Fruit fly (Drosophila melanogaster): ENCODE measurements around the gene SPE.

SPE gene

DNA sequence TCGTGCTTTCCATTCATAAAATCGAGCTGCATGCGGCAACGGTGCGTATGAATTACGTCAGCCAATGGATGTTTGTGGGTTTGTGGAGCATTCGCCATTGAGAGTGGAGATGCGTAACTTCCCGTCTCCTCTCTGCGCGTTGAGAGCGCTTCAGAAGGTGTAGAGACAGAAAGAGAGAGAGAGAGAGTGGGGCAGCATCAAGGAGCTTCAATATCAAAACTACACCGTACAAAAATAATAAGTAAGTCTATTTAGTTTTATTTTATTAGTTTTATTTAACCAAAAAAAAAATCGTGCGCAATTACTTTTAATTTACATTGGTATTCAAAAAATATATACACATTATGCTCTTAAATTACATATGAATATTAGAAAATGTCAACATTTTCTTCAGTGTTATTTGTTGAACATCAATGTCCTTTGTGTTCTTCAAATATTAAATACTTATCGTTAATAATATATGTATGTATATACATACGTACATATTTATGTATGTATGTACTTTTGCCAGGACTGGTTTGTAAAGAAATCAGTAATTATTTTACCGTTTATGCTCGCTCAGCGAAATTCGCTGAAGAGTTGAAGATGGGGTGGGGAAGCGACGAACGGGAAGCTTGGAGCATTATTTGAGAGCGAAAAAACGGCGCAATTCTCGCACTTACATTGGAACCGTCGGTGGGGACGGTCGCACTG lies 36.8 kb downstream of the SPE start, which contains the start of gene CG10365 (continued):
- TF ChIP-seq CG18599 (GFP tag; optimal IDR thresholded peaks at IDR 0.05) (peak; percentile 95), Meics (GFP tag; optimal IDR thresholded peaks at IDR 0.05) (peak; percentile 93), zf30C (GFP tag; optimal IDR thresholded peaks at IDR 0.05) (peak; percentile 59), CG17829 (tag; optimal IDR thresholded peaks at IDR 0.05) (peak; percentile 58), CG11093 (GFP tag; IDR thresholded peaks at IDR 0.05) (peak; percentile 69; the same call in 2 of the 3 replicates), dan (GFP tag; IDR thresholded peaks at IDR 0.05) (no peak), BtbVII (GFP tag; optimal IDR thresholded peaks at IDR 0.05) (peak; percentile 89), tio (GFP tag; optimal IDR thresholded peaks at IDR 0.05) (peak; percentile 59), pita (GFP tag; optimal IDR thresholded peaks at IDR 0.05) (no peak), bowl (GFP tag; IDR thresholded peaks at IDR 0.05) (peak; percentile 67; the same call in 1 of the 2 replicates), gsb (GFP tag; IDR thresholded peaks at IDR 0.05) (0 out of 2 replicates have a peak, but pooled peaks have one; percentile 33), Hand (GFP tag; optimal IDR thresholded peaks at IDR 0.05) (peak; percentile 88), vnd (GFP tag; IDR thresholded peaks at IDR 0.05; ENCODE audit: partially characterized antibody) (no peak), gem (tag; optimal IDR thresholded peaks at IDR 0.05) (peak; percentile 96), Sry-β (GFP tag; optimal IDR thresholded peaks at IDR 0.05) (no peak), Oli (tag; optimal IDR thresholded peaks at IDR 0.05) (peak; percentile 85), Hmr (GFP tag; optimal IDR thresholded peaks at IDR 0.05) (peak; percentile 94), sob (GFP tag; IDR thresholded peaks at IDR 0.05) (peak; percentile 80), CG11695 (GFP tag; IDR thresholded peaks at IDR 0.05) (peak; percentile 90), hkb (optimal IDR thresholded peaks at IDR 0.05) (no peak), hkb (GFP tag; IDR thresholded peaks at IDR 0.05) (peak; percentile 84), crol (GFP tag; IDR thresholded peaks at IDR 0.05) (peak; percentile 77), CG12391 (tag; optimal IDR thresholded peaks at IDR 0.05) (peak; percentile 94), chif (GFP tag; optimal IDR thresholded peaks at IDR 0.05) (peak in 1 of 2 experiments; percentile 14), Xbp1 (GFP tag; optimal IDR thresholded peaks at IDR 0.05) (peak; percentile 77), h (optimal IDR thresholded peaks at IDR 0.05) (no peak), CG11723 (GFP tag; optimal IDR thresholded peaks at IDR 0.05) (no peak), sqz (GFP tag; optimal IDR thresholded peaks at IDR 0.05) (peak; percentile 52), Deaf1 (tag; optimal IDR thresholded peaks at IDR 0.05) (peak; percentile 40), CG4617 (GFP tag; optimal IDR thresholded peaks at IDR 0.05; ENCODE audit: borderline replicate concordance) (peak; percentile 3), CG12236 (GFP tag; optimal IDR thresholded peaks at IDR 0.05) (no peak), cg (GFP tag; optimal IDR thresholded peaks at IDR 0.05) (no peak), CG18764 (GFP tag; optimal IDR thresholded peaks at IDR 0.05) (peak; percentile 56), Rfx (GFP tag; IDR thresholded peaks at IDR 0.05) (peak; percentile 87), CG4707 (GFP tag; optimal IDR thresholded peaks at IDR 0.05) (no peak), CG15479 (GFP tag; optimal IDR thresholded peaks at IDR 0.05) (no peak), GATAe (GFP tag; conservative IDR thresholded peaks at IDR 0.05) (peak; percentile 30; the same call in 1 of the 2 replicates), CG16863 (GFP tag; optimal IDR thresholded peaks at IDR 0.05) (no peak), CG18476 (GFP tag; optimal IDR thresholded peaks at IDR 0.05) (peak; percentile 58), z (GFP tag; IDR thresholded peaks at IDR 0.05) (0 out of 3 replicates have a peak, but pooled peaks have one; percentile 29), CG8359 (GFP tag; optimal IDR thresholded peaks at IDR 0.05; ENCODE audit: borderline replicate concordance) (no peak), CG12659 (GFP tag; optimal IDR thresholded peaks at IDR 0.05) (peak; percentile 93), CG12744 (GFP tag; optimal IDR thresholded peaks at IDR 0.05) (no peak), sc (optimal IDR thresholded peaks at IDR 0.05) (no peak), sc (GFP tag; optimal IDR thresholded peaks at IDR 0.05) (peak; percentile 24), dmrt99B (tag; optimal IDR thresholded peaks at IDR 0.05) (peak; percentile 95), cwo (GFP tag; optimal IDR thresholded peaks at IDR 0.05) (peak; percentile 90), CG18619 (GFP tag; optimal IDR thresholded peaks at IDR 0.05) (peak; percentile 79), zfh1 (GFP tag; IDR thresholded peaks at IDR 0.05) (0 out of 3 replicates have a peak, but pooled peaks have one; percentile 50)
